Worm (Caenorhabditis elegans): Measurements from ENCODE around the gene cct-1.

ce11 chrII:8223945-8224344 is 38.7 kb downstream of the cct-1 start:
- no peak for TF ChIP-seq ets-5 (GFP tag; IDR thresholded peaks at IDR 0.05)
- no peak for TF ChIP-seq nhr-90 (tag; optimal IDR thresholded peaks at IDR 0.05; ENCODE audit: poor library complexity)
- no peak for TF ChIP-seq pqm-1 (tag; optimal IDR thresholded peaks at IDR 0.05)
- TF ChIP-seq elt-3 (tag; optimal IDR thresholded peaks at IDR 0.05), result peak in 1 of 6 experiments; percentile 14
- TF ChIP-seq sox-4 (tag; optimal IDR thresholded peaks at IDR 0.05), result no peak
- no peak for TF ChIP-seq lin-35 (GFP tag; optimal IDR thresholded peaks at IDR 0.05)
- TF ChIP-seq egl-27 (tag; optimal IDR thresholded peaks at IDR 0.05), result no peak
- TF ChIP-seq nhr-77 (tag; optimal IDR thresholded peaks at IDR 0.05), result no peak
- no peak for TF ChIP-seq isw-1 (GFP tag; IDR thresholded peaks at IDR 0.05)
- TF ChIP-seq ztf-11 (tag; optimal IDR thresholded peaks at IDR 0.05), result no peak
- TF ChIP-seq nhr-84 (tag; optimal IDR thresholded peaks at IDR 0.05), result no peak
- TF ChIP-seq nhr-11 (tag; optimal IDR thresholded peaks at IDR 0.05), result no peak

Data from whole organism, L1 larva.